Worm (Caenorhabditis elegans): ENCODE results near the gene ben-1.

DNA sequence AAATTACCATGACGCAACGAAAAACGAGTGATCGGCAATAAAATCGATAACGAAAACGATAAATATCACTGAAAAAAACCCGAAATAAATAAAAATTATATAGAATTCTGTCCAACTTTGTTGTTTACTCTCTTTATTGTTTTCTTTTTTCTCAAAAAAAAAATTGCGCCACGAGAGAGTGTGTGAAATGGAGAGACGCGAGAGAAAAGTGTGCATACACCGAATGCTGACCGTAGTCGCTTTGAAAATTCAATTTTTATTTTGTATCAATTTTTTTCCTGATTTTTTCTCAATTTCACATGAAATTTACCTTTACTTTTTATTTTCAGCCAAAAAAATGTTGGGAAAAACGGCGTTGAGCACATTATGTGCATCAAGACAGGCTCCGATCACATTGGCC is 31.5 kb downstream of the ben-1 start, which contains the start of the genes M01F1.4 and mrpl-35:
- no peak for TF ChIP-seq fos-1 (tag; optimal IDR thresholded peaks at IDR 0.05)
- no peak for TF ChIP-seq fkh-10 (GFP tag; optimal IDR thresholded peaks at IDR 0.05)
- no peak for TF ChIP-seq nhr-11 (tag; optimal IDR thresholded peaks at IDR 0.05)
- TF ChIP-seq ceh-82 (tag; optimal IDR thresholded peaks at IDR 0.05): no peak
- no peak for TF ChIP-seq mdl-1 (tag; optimal IDR thresholded peaks at IDR 0.05)
- TF ChIP-seq pha-4 (tag; optimal IDR thresholded peaks at IDR 0.05): peak; percentile 95
- no peak for TF ChIP-seq elt-3 (tag; optimal IDR thresholded peaks at IDR 0.05)
- no peak for TF ChIP-seq ztf-4 (tag; optimal IDR thresholded peaks at IDR 0.05)
- TF ChIP-seq ztf-11 (tag; optimal IDR thresholded peaks at IDR 0.05): no peak
- TF ChIP-seq R02D3.7 (tag; optimal IDR thresholded peaks at IDR 0.05): no peak
- no peak for TF ChIP-seq tbx-2 (tag; optimal IDR thresholded peaks at IDR 0.05)
- no peak for TF ChIP-seq pqm-1 (tag; optimal IDR thresholded peaks at IDR 0.05)

Measured in whole organism, L3 larva.